Worm (Caenorhabditis elegans): ENCODE data around the gene cyk-3.

Gene cyk-3

ce11 chrIII:6002024-6002423 lies 17.9 kb upstream of the cyk-3 start:
- TF ChIP-seq ets-5 (GFP tag; IDR thresholded peaks at IDR 0.05) (no peak), fos-1 (tag; optimal IDR thresholded peaks at IDR 0.05) (no peak), ceh-82 (tag; optimal IDR thresholded peaks at IDR 0.05) (no peak), lir-3 (tag; optimal IDR thresholded peaks at IDR 0.05; ENCODE audit: poor library complexity) (no peak), unc-62 (GFP tag; optimal IDR thresholded peaks at IDR 0.05) (no peak), lsy-2 (tag; optimal IDR thresholded peaks at IDR 0.05) (no peak), nhr-47 (tag; optimal IDR thresholded peaks at IDR 0.05) (no peak), efl-1 (optimal IDR thresholded peaks at IDR 0.05) (no peak), efl-1 (GFP tag; optimal IDR thresholded peaks at IDR 0.05 in 1 of 2) (peak in 1 of 2 experiments; percentile 51)

- TF ChIP-seq nhr-11 (tag; optimal IDR thresholded peaks at IDR 0.05): no peak
- no peak for TF ChIP-seq efl-1 (optimal IDR thresholded peaks at IDR 0.05)
- TF ChIP-seq efl-1 (GFP tag; optimal IDR thresholded peaks at IDR 0.05 in 1 of 2): peak in 1 of 2 experiments; percentile 90
- TF ChIP-seq dsc-1 (tag; optimal IDR thresholded peaks at IDR 0.05): peak; percentile 12
- no peak for TF ChIP-seq efl-3 (GFP tag; optimal IDR thresholded peaks at IDR 0.05)
Measured at ce11 chrIII:6006453-6006852, 13.5 kb upstream of the cyk-3 start.

- TF ChIP-seq jun-1 (tag; optimal IDR thresholded peaks at IDR 0.05) (no peak), nhr-11 (tag; optimal IDR thresholded peaks at IDR 0.05) (no peak), sox-4 (tag; optimal IDR thresholded peaks at IDR 0.05) (no peak), elt-3 (tag; optimal IDR thresholded peaks at IDR 0.05) (peak in 1 of 6 experiments; percentile 3), unc-62 (GFP tag; optimal IDR thresholded peaks at IDR 0.05) (no peak), zip-4 (GFP tag; optimal IDR thresholded peaks at IDR 0.05) (no peak), hpl-2 (GFP tag; optimal IDR thresholded peaks at IDR 0.05) (no peak), lir-3 (tag; optimal IDR thresholded peaks at IDR 0.05; ENCODE audit: poor library complexity) (no peak), mdl-1 (tag; optimal IDR thresholded peaks at IDR 0.05) (peak in 1 of 2 experiments; percentile 25), tbx-2 (tag; optimal IDR thresholded peaks at IDR 0.05) (peak; percentile 66), efl-3 (GFP tag; optimal IDR thresholded peaks at IDR 0.05) (no peak), nhr-19 (GFP tag; conservative IDR thresholded peaks at IDR 0.05) (peak; percentile 8; the same call in 1 of the 2 replicates), elt-2 (tag; optimal IDR thresholded peaks at IDR 0.05) (no peak), ets-5 (GFP tag; IDR thresholded peaks at IDR 0.05) (no peak), ztf-11 (tag; optimal IDR thresholded peaks at IDR 0.05) (no peak), aha-1 (tag; optimal IDR thresholded peaks at IDR 0.05) (no peak), mef-2 (tag; optimal IDR thresholded peaks at IDR 0.05) (no peak), lin-15B (tag; optimal IDR thresholded peaks at IDR 0.05) (no peak), mep-1 (tag; optimal IDR thresholded peaks at IDR 0.05) (no peak), tlp-1 (tag; optimal IDR thresholded peaks at IDR 0.05) (no peak), Y116A8C.19 (tag; optimal IDR thresholded peaks at IDR 0.05; ENCODE audit: borderline replicate concordance) (no peak), snu-23 (GFP tag; optimal IDR thresholded peaks at IDR 0.05) (peak; percentile 68), blmp-1 (tag; optimal IDR thresholded peaks at IDR 0.05) (no peak), efl-1 (optimal IDR thresholded peaks at IDR 0.05) (peak; percentile 58 to 84), efl-1 (GFP tag; optimal IDR thresholded peaks at IDR 0.05 in 1 of 2) (peak; percentile 87 to 98), nhr-77 (tag; optimal IDR thresholded peaks at IDR 0.05) (no peak), nhr-85 (tag) (peak; percentile 69), grh-1 (GFP tag; IDR thresholded peaks at IDR 0.05) (no peak), xbp-1 (tag; optimal IDR thresholded peaks at IDR 0.05) (peak; percentile 60), nhr-237 (tag; optimal IDR thresholded peaks at IDR 0.05) (no peak), nhr-71 (tag; optimal IDR thresholded peaks at IDR 0.05) (peak; percentile 77), fkh-4 (tag; optimal IDR thresholded peaks at IDR 0.05; ENCODE audit: borderline replicate concordance) (no peak), hlh-17 (GFP tag; optimal IDR thresholded peaks at IDR 0.05; ENCODE audit: borderline replicate concordance) (no peak), egl-13 (tag; optimal IDR thresholded peaks at IDR 0.05) (peak; percentile 61), skn-1 (tag; optimal IDR thresholded peaks at IDR 0.05) (no peak), pax-3 (tag; optimal IDR thresholded peaks at IDR 0.05) (no peak), nhr-47 (tag; optimal IDR thresholded peaks at IDR 0.05) (peak; percentile 72), pqm-1 (tag; optimal IDR thresholded peaks at IDR 0.05) (no peak), fkh-8 (tag; optimal IDR thresholded peaks at IDR 0.05) (no peak), dpl-1 (GFP tag; optimal IDR thresholded peaks at IDR 0.05) (peak; percentile 77 to 86 (median 80)), alr-1 (tag; optimal IDR thresholded peaks at IDR 0.05; ENCODE audit: borderline replicate concordance) (no peak), ztf-4 (tag; optimal IDR thresholded peaks at IDR 0.05) (no peak), C04F5.9 (tag; optimal IDR thresholded peaks at IDR 0.05) (no peak)
Measured at ce11 chrIII:6008989-6009610, 10.9 kb upstream of the cyk-3 start, which contains the start of the genes gcna-1 and eftu-2. Gene gcna-1, minus strand, starts transcription at chrIII:6009084. Gene eftu-2, plus strand, starts transcription at chrIII:6009560.
